Worm (Caenorhabditis elegans): ENCODE results near the gene sri-26.
A peak's percentile ranks its signal among the peaks of the same experiment; 100 is the strongest.
"Not testable (repeated sequence)": the region's sequence is repeated elsewhere in the genome, so short reads cannot be mapped to it uniquely, and the experiment has no call there.

The sri-26 gene

ce11 chrV:15215175-15215574 is at the start of gene sri-26:
sri-26 (plus strand) TSS chrV:15215475.
- not testable (repeated sequence) for TF ChIP-seq T22C8.4 (GFP tag; IDR thresholded peaks at IDR 0.05); klf-2 (GFP tag; conservative IDR thresholded peaks at IDR 0.05); cog-1 (tag; optimal IDR thresholded peaks at IDR 0.05)

- TF ChIP-seq med-1 (GFP tag; optimal IDR thresholded peaks at IDR 0.05; ENCODE audit: insufficient read depth) (no peak), ref-1 (GFP tag; conservative IDR thresholded peaks at IDR 0.05) (no peak), T22C8.4 (GFP tag; IDR thresholded peaks at IDR 0.05) (no peak), ztf-23 (GFP tag; IDR thresholded peaks at IDR 0.05) (no peak), ztf-29 (GFP tag; IDR thresholded peaks at IDR 0.05) (no peak), cog-1 (tag; optimal IDR thresholded peaks at IDR 0.05) (no peak), tab-1 (GFP tag; IDR thresholded peaks at IDR 0.05) (no peak), klf-2 (GFP tag; conservative IDR thresholded peaks at IDR 0.05) (no peak), flt-1 (GFP tag; IDR thresholded peaks at IDR 0.05) (no peak)
Measured at ce11 chrV:15175459-15175858, 39.8 kb upstream of the sri-26 start, which contains the start of gene clec-47. clec-47 (plus strand) TSS chrV:15175759.

ce11 chrV:15179757-15180156 is 35.5 kb upstream of the sri-26 start, which contains the start of gene T09F5.10:
T09F5.10 (plus strand) TSS chrV:15180057.
- TF ChIP-seq klf-2 (GFP tag; conservative IDR thresholded peaks at IDR 0.05) (no peak), ref-1 (GFP tag; conservative IDR thresholded peaks at IDR 0.05) (no peak), ztf-23 (GFP tag; IDR thresholded peaks at IDR 0.05) (no peak), T22C8.4 (GFP tag; IDR thresholded peaks at IDR 0.05) (no peak)

ce11 chrV:15181899-15182298 is 33.4 kb upstream of the sri-26 start:
- no peak for TF ChIP-seq ztf-29 (GFP tag; IDR thresholded peaks at IDR 0.05)
- no peak for TF ChIP-seq tab-1 (GFP tag; IDR thresholded peaks at IDR 0.05)
- TF ChIP-seq cog-1 (tag; optimal IDR thresholded peaks at IDR 0.05), result no peak
- TF ChIP-seq ztf-23 (GFP tag; IDR thresholded peaks at IDR 0.05), result no peak
- TF ChIP-seq klf-2 (GFP tag; conservative IDR thresholded peaks at IDR 0.05), result no peak
- TF ChIP-seq ref-1 (GFP tag; conservative IDR thresholded peaks at IDR 0.05), result no peak
- TF ChIP-seq flt-1 (GFP tag; IDR thresholded peaks at IDR 0.05), result no peak
- no peak for TF ChIP-seq T22C8.4 (GFP tag; IDR thresholded peaks at IDR 0.05)
- no peak for TF ChIP-seq med-1 (GFP tag; optimal IDR thresholded peaks at IDR 0.05; ENCODE audit: insufficient read depth)

ce11 chrV:15182407-15182806 is 32.9 kb upstream of the sri-26 start, which contains the start of gene fbxa-84:
fbxa-84 (plus strand) TSS chrV:15182440.
- TF ChIP-seq ztf-29 (GFP tag; IDR thresholded peaks at IDR 0.05) (no peak), ref-1 (GFP tag; conservative IDR thresholded peaks at IDR 0.05) (no peak), med-1 (GFP tag; optimal IDR thresholded peaks at IDR 0.05; ENCODE audit: insufficient read depth) (no peak), cog-1 (tag; optimal IDR thresholded peaks at IDR 0.05) (no peak), klf-2 (GFP tag; conservative IDR thresholded peaks at IDR 0.05) (no peak), flt-1 (GFP tag; IDR thresholded peaks at IDR 0.05) (no peak), ztf-23 (GFP tag; IDR thresholded peaks at IDR 0.05) (no peak), T22C8.4 (GFP tag; IDR thresholded peaks at IDR 0.05) (no peak), tab-1 (GFP tag; IDR thresholded peaks at IDR 0.05) (no peak)

ce11 chrV:15184097-15185040 is 30.9 kb upstream of the sri-26 start, which contains the start of gene Y75B12B.1:
Y75B12B.1 (plus strand) TSS chrV:15184699.
- no peak for TF ChIP-seq med-1 (GFP tag; optimal IDR thresholded peaks at IDR 0.05; ENCODE audit: insufficient read depth)
- TF ChIP-seq cog-1 (tag; optimal IDR thresholded peaks at IDR 0.05), result no peak
- TF ChIP-seq flt-1 (GFP tag; IDR thresholded peaks at IDR 0.05), result no peak
- no peak for TF ChIP-seq ztf-23 (GFP tag; IDR thresholded peaks at IDR 0.05)
- TF ChIP-seq tab-1 (GFP tag; IDR thresholded peaks at IDR 0.05), result no peak
- no peak for TF ChIP-seq ref-1 (GFP tag; conservative IDR thresholded peaks at IDR 0.05)
- TF ChIP-seq klf-2 (GFP tag; conservative IDR thresholded peaks at IDR 0.05), result no peak
- TF ChIP-seq ztf-29 (GFP tag; IDR thresholded peaks at IDR 0.05), result no peak

ce11 chrV:15186259-15186927 is 28.9 kb upstream of the sri-26 start, which contains the start of gene Y75B12B.3:
Y75B12B.3 (minus strand) TSS chrV:15186279.
- TF ChIP-seq tab-1 (GFP tag; IDR thresholded peaks at IDR 0.05) (no peak), ztf-29 (GFP tag; IDR thresholded peaks at IDR 0.05) (no peak), ref-1 (GFP tag; conservative IDR thresholded peaks at IDR 0.05) (no peak), T22C8.4 (GFP tag; IDR thresholded peaks at IDR 0.05) (no peak), klf-2 (GFP tag; conservative IDR thresholded peaks at IDR 0.05) (no peak), med-1 (GFP tag; optimal IDR thresholded peaks at IDR 0.05; ENCODE audit: insufficient read depth) (no peak), ztf-23 (GFP tag; IDR thresholded peaks at IDR 0.05) (no peak), cog-1 (tag; optimal IDR thresholded peaks at IDR 0.05) (no peak), flt-1 (GFP tag; IDR thresholded peaks at IDR 0.05) (no peak)

ce11 chrV:15187083-15188057 is 27.9 kb upstream of the sri-26 start, which contains the start of the genes cyn-7 and bath-36:
cyn-7 (minus strand) TSS chrV:15187378.
bath-36 (plus strand) TSS chrV:15187888.
- TF ChIP-seq flt-1 (GFP tag; IDR thresholded peaks at IDR 0.05) (peak; percentile 24; the same call in 1 of the 2 replicates), T22C8.4 (GFP tag; IDR thresholded peaks at IDR 0.05) (no peak)

Measured in whole organism, midembryonic.